Fruit fly (Drosophila melanogaster) whole organism, prepupa: Measurements from ENCODE around the gene mahe.

Experiments
- Blimp-1 ChIP-seq: fragments of 200-800 bp; sonication (Bioruptor generic); optimal IDR thresholded peaks from 3 replicates; lab custom pipeline; 2017; ENCODE audit warnings: missing biosample characterization, missing genetic modification characterization, mild to moderate bottlenecking, moderate library complexity, missing genetic modification reagents
- CG10631 ChIP-seq: fragments of 200-800 bp; sonication (Bioruptor generic); optimal IDR thresholded peaks from 2 replicates; lab custom pipeline; 2016; ENCODE audit warnings: missing biosample characterization, missing genetic modification characterization
- CG10669 ChIP-seq: fragments of 200-800 bp; sonication (Bioruptor generic); optimal IDR thresholded peaks from 3 replicates; lab custom pipeline; 2018; ENCODE audit warnings: missing biosample characterization, mild to moderate bottlenecking, missing genetic modification characterization, moderate library complexity
- CG11294 ChIP-seq: fragments of 200-800 bp; sonication (Bioruptor generic); IDR thresholded peaks from 2 replicates; pipeline ENCODE4 v1.3.6; 2022; ENCODE audit warnings: missing biosample characterization, missing genetic modification characterization
- CG11902 ChIP-seq: fragments of 200-800 bp; sonication (Bioruptor generic); optimal IDR thresholded peaks from 3 replicates; lab custom pipeline; 2016; ENCODE audit warnings: missing biosample characterization, missing genetic modification characterization
- CG15336 ChIP-seq: fragments of 200-800 bp; sonication (Bioruptor generic); IDR thresholded peaks from 2 replicates; pipeline ENCODE4 v1.3.6; 2022; ENCODE audit warnings: missing biosample characterization, missing genetic modification characterization
- CG1621 ChIP-seq: fragments of 200-800 bp; sonication (Bioruptor generic); optimal IDR thresholded peaks from 3 replicates; lab custom pipeline; 2018; ENCODE audit warnings: missing biosample characterization, mild to moderate bottlenecking, missing genetic modification characterization
- CG16779 ChIP-seq: fragments of 200-800 bp; sonication (Bioruptor generic); optimal IDR thresholded peaks from 3 replicates; lab custom pipeline; 2017; ENCODE audit warnings: missing biosample characterization, mild to moderate bottlenecking, missing genetic modification characterization
- CG32006 ChIP-seq: fragments of 200-800 bp; sonication (Bioruptor generic); optimal IDR thresholded peaks from 3 replicates; lab custom pipeline; 2017; ENCODE audit warnings: missing biosample characterization, mild to moderate bottlenecking, missing genetic modification characterization
- CG34406 ChIP-seq: fragments of 200-800 bp; sonication (Bioruptor generic); optimal IDR thresholded peaks from 3 replicates; lab custom pipeline; 2016; ENCODE audit warnings: missing biosample characterization, missing genetic modification characterization
- CG3919 ChIP-seq: fragments of 200-800 bp; sonication (Bioruptor generic); optimal IDR thresholded peaks from 3 replicates; lab custom pipeline; 2016; ENCODE audit warnings: missing biosample characterization, missing genetic modification characterization
- CG4318 ChIP-seq: fragments of 200-800 bp; sonication (Bioruptor generic); optimal IDR thresholded peaks from 3 replicates; lab custom pipeline; 2017; ENCODE audit warnings: missing biosample characterization, mild to moderate bottlenecking, missing genetic modification characterization
- CG6163 ChIP-seq: fragments of 200-800 bp; sonication (Bioruptor generic); IDR thresholded peaks from 3 replicates; pipeline ENCODE4 v1.3.6; 2022; ENCODE audit warnings: missing biosample characterization, missing genetic modification characterization
- CG6276 ChIP-seq: fragments of 200-800 bp; sonication (Bioruptor generic); optimal IDR thresholded peaks from 2 replicates; lab custom pipeline; 2017; ENCODE audit warnings: missing biosample characterization, mild to moderate bottlenecking, missing genetic modification characterization
- CG6792 ChIP-seq: fragments of 200-800 bp; sonication (Bioruptor generic); optimal IDR thresholded peaks from 3 replicates; lab custom pipeline; 2016; ENCODE audit warnings: missing biosample characterization, missing genetic modification characterization
- CG6854 ChIP-seq: fragments of 200-800 bp; sonication (Bioruptor generic); optimal IDR thresholded peaks from 2 replicates; lab custom pipeline; 2017; ENCODE audit warnings: missing biosample characterization, mild to moderate bottlenecking, missing genetic modification characterization
- CG7368 ChIP-seq: fragments of 200-800 bp; sonication (Bioruptor generic); optimal IDR thresholded peaks from 3 replicates; lab custom pipeline; 2016; ENCODE audit warnings: missing biosample characterization, missing genetic modification characterization
- CG8119 ChIP-seq: fragments of 200-800 bp; sonication (Bioruptor generic); IDR thresholded peaks from 3 replicates; pipeline ENCODE4 v1.3.6; 2022; ENCODE audit warnings: missing biosample characterization, missing genetic modification characterization
- CG8319 ChIP-seq: fragments of 200-800 bp; sonication (Bioruptor generic); optimal IDR thresholded peaks from 3 replicates; lab custom pipeline; 2016; ENCODE audit warnings: missing biosample characterization, missing genetic modification characterization
- CG8632 ChIP-seq: fragments of 200-800 bp; sonication (Bioruptor generic); optimal IDR thresholded peaks from 3 replicates; lab custom pipeline; 2016; ENCODE audit warnings: missing biosample characterization, missing genetic modification characterization
- Eip75B ChIP-seq: fragments of 200-800 bp; sonication (Bioruptor generic); optimal IDR thresholded peaks from 3 replicates; lab custom pipeline; 2016; ENCODE audit warnings: missing biosample characterization, missing genetic modification characterization
- Eip93F ChIP-seq: fragments of 200-800 bp; sonication (Bioruptor generic); optimal IDR thresholded peaks from 2 replicates; lab custom pipeline; 2016; ENCODE audit warnings: missing biosample characterization, mild to moderate bottlenecking, missing genetic modification characterization
- Ets21C ChIP-seq: fragments of 200-800 bp; sonication (Bioruptor generic); optimal IDR thresholded peaks from 3 replicates; lab custom pipeline; 2016; ENCODE audit warnings: missing biosample characterization, missing genetic modification characterization
- Ets96B ChIP-seq: fragments of 200-800 bp; optimal IDR thresholded peaks from 2 replicates; lab custom pipeline; 2019; ENCODE audit warnings: missing biosample characterization, mild to moderate bottlenecking, missing genetic modification characterization, moderate library complexity
- Gug ChIP-seq: fragments of 200-800 bp; sonication (Bioruptor generic); IDR thresholded peaks from 2 replicates; pipeline ENCODE4 v1.3.6; 2022; ENCODE audit warnings: missing biosample characterization, missing genetic modification characterization
- Hr38 ChIP-seq: sonication (Bioruptor generic); optimal IDR thresholded peaks from 2 replicates; lab custom pipeline; 2016; ENCODE audit warnings: missing biosample characterization, missing genetic modification characterization
- Hr4 ChIP-seq: fragments of 200-800 bp; sonication (Bioruptor generic); optimal IDR thresholded peaks from 3 replicates; lab custom pipeline; 2016; ENCODE audit warnings: missing biosample characterization, missing genetic modification characterization
- Lpt ChIP-seq: fragments of 200-800 bp; sonication (Bioruptor generic); optimal IDR thresholded peaks from 3 replicates; lab custom pipeline; 2016; ENCODE audit warnings: missing biosample characterization, missing genetic modification characterization
- Met ChIP-seq: fragments of 200-800 bp; sonication (Bioruptor generic); optimal IDR thresholded peaks from 3 replicates; lab custom pipeline; 2016; ENCODE audit warnings: missing biosample characterization, missing genetic modification characterization
- OdsH ChIP-seq: fragments of 200-800 bp; sonication (Bioruptor generic); optimal IDR thresholded peaks from 3 replicates; lab custom pipeline; 2016; ENCODE audit warnings: missing biosample characterization, missing genetic modification characterization
- Smox ChIP-seq: fragments of 200-800 bp; sonication (Bioruptor generic); optimal IDR thresholded peaks from 3 replicates; lab custom pipeline; 2016; ENCODE audit warnings: missing biosample characterization, missing genetic modification characterization
- Sox102F ChIP-seq: fragments of 200-800 bp; sonication (Bioruptor generic); optimal IDR thresholded peaks from 2 replicates; lab custom pipeline; 2016; ENCODE audit warnings: missing biosample characterization, mild to moderate bottlenecking, missing genetic modification characterization
- Sox14 ChIP-seq: fragments of 200-800 bp; sonication (Bioruptor generic); optimal IDR thresholded peaks from 3 replicates; lab custom pipeline; 2016; ENCODE audit warnings: missing biosample characterization, missing genetic modification characterization
- Sox15 ChIP-seq: fragments of 200-800 bp; sonication (Bioruptor generic); optimal IDR thresholded peaks from 3 replicates; lab custom pipeline; 2016; ENCODE audit warnings: missing biosample characterization, missing genetic modification characterization
- achi ChIP-seq: fragments of 200-800 bp; sonication (Bioruptor generic); optimal IDR thresholded peaks from 3 replicates; lab custom pipeline; 2016; ENCODE audit warnings: missing biosample characterization, missing genetic modification characterization
- acj6 ChIP-seq: fragments of 200-800 bp; sonication (Bioruptor generic); optimal IDR thresholded peaks from 3 replicates; lab custom pipeline; 2016; ENCODE audit warnings: missing biosample characterization, missing genetic modification characterization
- dac ChIP-seq: fragments of 200-800 bp; sonication (Bioruptor generic); optimal IDR thresholded peaks from 2 replicates; lab custom pipeline; 2017; ENCODE audit warnings: missing biosample characterization, mild to moderate bottlenecking, missing genetic modification characterization
- dsx ChIP-seq: fragments of 200-800 bp; optimal IDR thresholded peaks from 3 replicates; lab custom pipeline; 2019; ENCODE audit warnings: missing biosample characterization, mild to moderate bottlenecking, missing genetic modification characterization, moderate library complexity; ENCODE audit not compliant: poor library complexity, severe bottlenecking
- esn ChIP-seq: fragments of 200-800 bp; sonication (Bioruptor generic); optimal IDR thresholded peaks from 2 replicates; lab custom pipeline; 2016; ENCODE audit warnings: missing biosample characterization, mild to moderate bottlenecking, missing genetic modification characterization, moderate library complexity
- fd59A ChIP-seq: fragments of 200-800 bp; sonication (Bioruptor generic); optimal IDR thresholded peaks from 2 replicates; lab custom pipeline; 2017; ENCODE audit warnings: missing biosample characterization, mild to moderate bottlenecking, missing genetic modification characterization, missing genetic modification reagents
- lz ChIP-seq: fragments of 200-800 bp; sonication (Bioruptor generic); optimal IDR thresholded peaks from 3 replicates; lab custom pipeline; 2016; ENCODE audit warnings: missing biosample characterization, missing genetic modification characterization
- net ChIP-seq: fragments of 200-800 bp; sonication (Bioruptor generic); optimal IDR thresholded peaks from 3 replicates; lab custom pipeline; 2016; ENCODE audit warnings: missing biosample characterization, missing genetic modification characterization
- pdm3 ChIP-seq: fragments of 200-800 bp; sonication (Bioruptor generic); optimal IDR thresholded peaks from 3 replicates; lab custom pipeline; 2016; ENCODE audit warnings: missing biosample characterization, missing genetic modification characterization
- spab ChIP-seq: fragments of 200-800 bp; sonication (Bioruptor generic); optimal IDR thresholded peaks from 2 replicates; lab custom pipeline; 2017; ENCODE audit warnings: missing biosample characterization, mild to moderate bottlenecking, missing genetic modification characterization, missing genetic modification reagents
- ss ChIP-seq, 2 experiments: fragments of 200-800 bp; sonication (Bioruptor generic); optimal IDR thresholded peaks; 2 replicates in 1 of 2; 3 replicates in 1 of 2; lab custom pipeline; 2017 to 2018; ENCODE audit warnings: mild to moderate bottlenecking in 2 of 2, missing biosample characterization in 2 of 2, missing genetic modification characterization in 2 of 2, moderate library complexity in 1 of 2
- svp ChIP-seq: fragments of 200-800 bp; sonication (Bioruptor generic); peaks from one replicate; lab custom pipeline; 2016; ENCODE audit warnings: missing biosample characterization, missing genetic modification characterization
- topi ChIP-seq: fragments of 200-800 bp; sonication (Bioruptor generic); optimal IDR thresholded peaks from 3 replicates; lab custom pipeline; 2016; ENCODE audit warnings: missing biosample characterization, missing genetic modification characterization
- vri ChIP-seq: fragments of 200-800 bp; sonication (Bioruptor generic); optimal IDR thresholded peaks from 3 replicates; lab custom pipeline; 2016; ENCODE audit warnings: missing biosample characterization, mild to moderate bottlenecking, missing genetic modification characterization

The mahe gene

DNA sequence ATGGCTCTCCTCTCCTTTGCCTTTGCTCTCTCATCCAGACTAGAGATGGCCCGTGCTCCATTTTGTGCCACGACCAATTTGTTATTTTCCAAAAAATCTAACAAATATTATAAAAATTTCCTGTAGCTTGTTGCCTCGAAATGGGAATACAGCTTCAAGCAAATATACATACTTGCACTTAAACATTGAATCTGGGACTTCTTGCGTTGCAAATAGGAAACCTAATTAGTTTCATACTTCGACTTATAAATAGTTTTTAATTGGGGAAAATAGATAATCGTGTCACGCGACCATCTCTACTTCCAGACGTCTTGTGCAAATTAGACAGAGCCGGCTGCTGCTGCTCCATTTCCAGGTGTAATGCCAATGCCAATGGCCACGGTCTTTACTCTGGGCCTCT is 39.2 kb upstream of the mahe start (continued):
- TF ChIP-seq Sox14 (GFP tag; lab: Kevin White, UChicago) (peak; percentile 87), dac (GFP tag; lab: Kevin White, UChicago) (peak; percentile 77), Gug (GFP tag; lab: Robert Waterston, UW) (peak; percentile 51; the same call in 1 of the 2 replicates), achi (peak; percentile 83), topi (GFP tag; lab: Kevin White, UChicago) (peak; percentile 90), Ets96B (tag; lab: Kevin White, UChicago) (peak; percentile 85), OdsH (GFP tag; lab: Kevin White, UChicago) (peak; percentile 88), CG8119 (peak; percentile 84), Met (peak; percentile 87), spab (GFP tag; lab: Kevin White, UChicago) (peak; percentile 74), CG34406 (GFP tag; lab: Kevin White, UChicago) (peak; percentile 70), CG6276 (peak; percentile 81), CG10669 (GFP tag; lab: Kevin White, UChicago) (peak; percentile 85), CG8319 (peak; percentile 62), CG3919 (GFP tag; lab: Kevin White, UChicago) (peak; percentile 81), dsx (peak; percentile 82)

DNA sequence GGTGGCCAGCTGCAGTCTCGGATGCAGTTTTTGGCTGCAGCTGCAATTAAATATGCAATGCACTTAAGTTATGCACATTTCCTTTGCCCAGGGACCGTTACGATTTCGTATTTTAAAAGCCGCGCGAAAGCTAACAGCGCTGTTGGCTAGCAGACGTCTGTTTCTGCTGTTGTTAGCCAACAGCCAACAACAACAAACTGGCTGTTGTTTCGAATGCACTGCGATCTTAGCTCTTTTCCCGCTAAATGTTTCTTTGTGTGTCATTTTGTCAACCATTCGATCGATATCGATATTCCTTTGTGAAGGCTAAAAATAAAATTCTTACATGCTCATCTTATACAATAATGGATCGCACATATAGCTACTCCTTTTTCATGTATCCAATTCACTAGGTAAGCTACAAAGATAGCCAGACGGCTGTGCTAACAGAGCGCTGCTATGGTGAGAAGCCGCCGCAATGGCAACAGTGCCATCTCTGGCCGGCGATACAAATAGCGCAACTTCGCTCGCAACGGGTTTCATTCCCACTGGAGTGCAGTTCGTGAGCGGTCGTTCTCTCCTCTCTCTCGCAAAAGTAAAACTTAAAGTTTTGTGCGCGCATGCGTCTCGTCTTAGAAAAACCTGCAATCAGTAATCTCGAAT is 38.1 kb upstream of the mahe start:
- TF ChIP-seq achi: peak; percentile 4
- TF ChIP-seq Eip75B: no peak
- no peak for TF ChIP-seq CG32006 (GFP tag; lab: Kevin White, UChicago)
- no peak for TF ChIP-seq net (GFP tag; lab: Kevin White, UChicago)
- no peak for TF ChIP-seq CG6792 (GFP tag; lab: Kevin White, UChicago)
- TF ChIP-seq CG6163 (GFP tag; lab: Robert Waterston, UW): peak; percentile 27; the same call in 1 of the 3 replicates
- TF ChIP-seq CG6276: no peak
- peak; percentile 81 for TF ChIP-seq Sox14 (GFP tag; lab: Kevin White, UChicago)
- TF ChIP-seq CG10631: no peak
- TF ChIP-seq CG11902 (GFP tag; lab: Kevin White, UChicago): no peak
- no peak for TF ChIP-seq Ets21C
- no peak for TF ChIP-seq Smox (GFP tag; lab: Kevin White, UChicago)
- no peak for TF ChIP-seq CG15336 (GFP tag; lab: Robert Waterston, UW)
- peak; percentile 16 for TF ChIP-seq CG6854
- TF ChIP-seq CG7368: no peak
- no peak for TF ChIP-seq Met
- TF ChIP-seq CG34406 (GFP tag; lab: Kevin White, UChicago): no peak
- TF ChIP-seq esn (GFP tag; lab: Kevin White, UChicago): peak; percentile 11
- TF ChIP-seq CG8319: no peak
- no peak for TF ChIP-seq Blimp-1 (GFP tag; lab: Kevin White, UChicago)
- no peak for TF ChIP-seq fd59A (GFP tag; lab: Kevin White, UChicago)
- TF ChIP-seq pdm3 (GFP tag; lab: Kevin White, UChicago): no peak
- TF ChIP-seq CG11294 (GFP tag; lab: Robert Waterston, UW): no peak
- no peak for TF ChIP-seq Sox15 (GFP tag; lab: Kevin White, UChicago)
- TF ChIP-seq dac (GFP tag; lab: Kevin White, UChicago): no peak
- TF ChIP-seq vri (GFP tag; lab: Kevin White, UChicago): no peak
- no peak for TF ChIP-seq Hr38 (GFP tag; lab: Kevin White, UChicago)
- no peak for TF ChIP-seq Hr4 (GFP tag; lab: Kevin White, UChicago)
- TF ChIP-seq svp: no peak
- TF ChIP-seq CG16779: peak; percentile 1
- no peak for TF ChIP-seq CG1621 (tag; lab: Kevin White, UChicago)
- TF ChIP-seq CG8632 (GFP tag; lab: Kevin White, UChicago): no peak
- peak; percentile 22 for TF ChIP-seq CG3919 (GFP tag; lab: Kevin White, UChicago)
- no peak for TF ChIP-seq Eip93F (GFP tag; lab: Kevin White, UChicago)
- no peak for TF ChIP-seq Lpt (GFP tag; lab: Kevin White, UChicago)
- peak in 1 of 2 experiments; percentile 35 for TF ChIP-seq ss (GFP tag; optimal IDR thresholded peaks at IDR 0.05; lab: Kevin White, UChicago)
- TF ChIP-seq CG4318: no peak
- no peak for TF ChIP-seq lz (GFP tag; lab: Kevin White, UChicago)
- TF ChIP-seq Sox102F (GFP tag; lab: Kevin White, UChicago): no peak
- TF ChIP-seq topi (GFP tag; lab: Kevin White, UChicago): peak; percentile 30
- TF ChIP-seq CG8119: no peak; the same call in 2 of the 3 replicates
- no peak for TF ChIP-seq acj6 (GFP tag; lab: Kevin White, UChicago)
